Fruit fly (Drosophila melanogaster): Measurements from ENCODE around the gene CG5953.

CG5953 gene

DNA sequence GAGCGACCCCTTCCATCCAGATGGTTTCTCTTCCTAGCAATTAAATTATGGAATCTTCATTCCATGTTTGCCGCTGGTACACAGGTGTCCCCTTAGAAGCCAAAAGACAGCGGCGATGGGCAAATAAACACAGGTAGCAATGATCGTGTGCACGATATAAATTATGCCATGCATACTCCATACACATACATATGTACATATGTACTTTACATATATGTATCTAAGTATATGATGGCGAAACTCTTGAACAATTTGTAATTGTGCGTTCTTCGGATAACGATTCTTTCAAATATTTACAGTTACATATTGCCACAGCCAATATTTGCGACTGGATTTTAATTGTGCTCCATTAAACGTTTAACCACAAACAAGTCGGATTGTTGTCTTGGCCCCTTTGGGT lies 56.2 kb downstream of the CG5953 start (continued):
- TF ChIP-seq CG9727 (GFP tag; optimal IDR thresholded peaks at IDR 0.05) (peak; percentile 47), Vsx1 (GFP tag; optimal IDR thresholded peaks at IDR 0.05) (peak; percentile 55), CG3407 (GFP tag; optimal IDR thresholded peaks at IDR 0.05) (peak; percentile 52), CG8359 (GFP tag; optimal IDR thresholded peaks at IDR 0.05; ENCODE audit: borderline replicate concordance) (peak; percentile 38), CG9932 (GFP tag; IDR thresholded peaks at IDR 0.05) (no peak), cwo (GFP tag; optimal IDR thresholded peaks at IDR 0.05) (no peak), CG2712 (tag; optimal IDR thresholded peaks at IDR 0.05) (peak; percentile 35), CG12219 (GFP tag; optimal IDR thresholded peaks at IDR 0.05) (peak; percentile 13), CoRest (tag; optimal IDR thresholded peaks at IDR 0.05) (no peak), Poxn (GFP tag; IDR thresholded peaks at IDR 0.05) (no peak), Dek (tag; optimal IDR thresholded peaks at IDR 0.05) (no peak), dmrt11E (tag; optimal IDR thresholded peaks at IDR 0.05) (peak; percentile 68), D (optimal IDR thresholded peaks at IDR 0.05) (no peak), D (GFP tag; optimal IDR thresholded peaks at IDR 0.05) (peak; percentile 16), Fer3 (tag; optimal IDR thresholded peaks at IDR 0.05) (peak; percentile 0), nerfin-2 (GFP tag; IDR thresholded peaks at IDR 0.05; ENCODE audit: partially characterized antibody) (no peak), Awh (GFP tag; IDR thresholded peaks at IDR 0.05) (0 out of 2 replicates have a peak, but pooled peaks have one; percentile 12), tll (GFP tag; optimal IDR thresholded peaks at IDR 0.05) (peak in 1 of 2 experiments; percentile 52), CG33557 (GFP tag; optimal IDR thresholded peaks at IDR 0.05) (peak; percentile 32), twi (tag; optimal IDR thresholded peaks at IDR 0.05) (peak; percentile 36), CG12391 (tag; optimal IDR thresholded peaks at IDR 0.05) (peak; percentile 33), trh (GFP tag; optimal IDR thresholded peaks at IDR 0.05) (peak; percentile 32), bsh (GFP tag; optimal IDR thresholded peaks at IDR 0.05) (peak in 1 of 2 experiments; percentile 66), Sox102F (GFP tag; optimal IDR thresholded peaks at IDR 0.05) (peak; percentile 62), CG7839 (tag; optimal IDR thresholded peaks at IDR 0.05) (peak; percentile 18), CG13296 (GFP tag; optimal IDR thresholded peaks at IDR 0.05) (no peak), CG1233 (GFP tag; optimal IDR thresholded peaks at IDR 0.05) (peak; percentile 34), org-1 (GFP tag; optimal IDR thresholded peaks at IDR 0.05) (peak; percentile 31), unpg (GFP tag; optimal IDR thresholded peaks at IDR 0.05) (peak; percentile 40), Oli (tag; optimal IDR thresholded peaks at IDR 0.05) (peak; percentile 12), Nf-YB (GFP tag; optimal IDR thresholded peaks at IDR 0.05) (peak; percentile 35), CG17361 (GFP tag; IDR thresholded peaks at IDR 0.05) (peak; percentile 63; the same call in 2 of the 3 replicates), CG9609 (GFP tag; optimal IDR thresholded peaks at IDR 0.05) (no peak), otp (GFP tag; IDR thresholded peaks at IDR 0.05) (peak; percentile 55; the same call in 1 of the 3 replicates), CG17359 (tag; optimal IDR thresholded peaks at IDR 0.05) (peak; percentile 48), sc (optimal IDR thresholded peaks at IDR 0.05) (no peak), sc (GFP tag; optimal IDR thresholded peaks at IDR 0.05) (peak; percentile 48), Hmr (GFP tag; optimal IDR thresholded peaks at IDR 0.05) (peak; percentile 12), CG13424 (tag; optimal IDR thresholded peaks at IDR 0.05) (peak; percentile 32), CG12071 (GFP tag; optimal IDR thresholded peaks at IDR 0.05) (peak; percentile 40), Dll (GFP tag; IDR thresholded peaks at IDR 0.05; ENCODE audit: partially characterized antibody) (no peak), scrt (GFP tag; optimal IDR thresholded peaks at IDR 0.05) (no peak), sens (GFP tag) (peak; percentile 91), p53 (GFP tag; optimal IDR thresholded peaks at IDR 0.05) (no peak), ATbp (GFP tag; optimal IDR thresholded peaks at IDR 0.05) (peak; percentile 82), zfh1 (GFP tag; IDR thresholded peaks at IDR 0.05) (peak; percentile 49; the same call in 2 of the 3 replicates), CG3847 (GFP tag; IDR thresholded peaks at IDR 0.05) (no peak), NfI (GFP tag; optimal IDR thresholded peaks at IDR 0.05) (peak; percentile 2), CG18619 (GFP tag; optimal IDR thresholded peaks at IDR 0.05) (peak; percentile 27)
